Worm (Caenorhabditis elegans): Measurements from ENCODE around the gene ncr-1.
A peak's percentile ranks its signal among the peaks of the same experiment; 100 is the strongest.

The ncr-1 gene

ce11 chrX:4528905-4529304, 40.2 kb upstream of the ncr-1 start:
- peak in 1 of 3 experiments; percentile 3 for TF ChIP-seq dpl-1 (GFP tag; optimal IDR thresholded peaks at IDR 0.05)
- peak; percentile 98 for TF ChIP-seq nhr-85 (tag)
- TF ChIP-seq unc-30 (tag; optimal IDR thresholded peaks at IDR 0.05) = no peak
- TF ChIP-seq snpc-4 (tag; optimal IDR thresholded peaks at IDR 0.05) = no peak
- peak; percentile 68 for TF ChIP-seq nhr-19 (GFP tag; conservative IDR thresholded peaks at IDR 0.05)
- peak; percentile 11 for TF ChIP-seq lir-3 (tag; optimal IDR thresholded peaks at IDR 0.05; ENCODE audit: poor library complexity)
- TF ChIP-seq pqm-1 (tag; optimal IDR thresholded peaks at IDR 0.05) = no peak
- no peak for TF ChIP-seq F16B12.6 (tag; optimal IDR thresholded peaks at IDR 0.05)
- peak; percentile 79 for TF ChIP-seq snu-23 (GFP tag; optimal IDR thresholded peaks at IDR 0.05)
- peak; percentile 83 for TF ChIP-seq unc-130 (tag; optimal IDR thresholded peaks at IDR 0.05)
- no peak for TF ChIP-seq egl-13 (tag; optimal IDR thresholded peaks at IDR 0.05)
- peak; percentile 40 for TF ChIP-seq skn-1 (tag; optimal IDR thresholded peaks at IDR 0.05)
- no peak for TF ChIP-seq sox-4 (tag; optimal IDR thresholded peaks at IDR 0.05)
- no peak for TF ChIP-seq ceh-90 (tag; optimal IDR thresholded peaks at IDR 0.05)
- no peak for TF ChIP-seq zag-1 (tag; optimal IDR thresholded peaks at IDR 0.05)
- no peak for TF ChIP-seq nhr-77 (tag; optimal IDR thresholded peaks at IDR 0.05)
- TF ChIP-seq ceh-82 (tag; optimal IDR thresholded peaks at IDR 0.05) = no peak
- TF ChIP-seq efl-3 (GFP tag; optimal IDR thresholded peaks at IDR 0.05) = no peak
- no peak for TF ChIP-seq mab-9 (GFP tag; IDR thresholded peaks at IDR 0.05)
- TF ChIP-seq hpl-2 (GFP tag; optimal IDR thresholded peaks at IDR 0.05) = peak; percentile 24
- TF ChIP-seq nhr-20 (tag; optimal IDR thresholded peaks at IDR 0.05) = peak; percentile 96
- no peak for TF ChIP-seq efl-1 (optimal IDR thresholded peaks at IDR 0.05)
- peak in 1 of 2 experiments; percentile 68 for TF ChIP-seq efl-1 (GFP tag; optimal IDR thresholded peaks at IDR 0.05 in 1 of 2)
- peak; percentile 60 for TF ChIP-seq nhr-47 (tag; optimal IDR thresholded peaks at IDR 0.05)
- no peak for TF ChIP-seq dsc-1 (tag; optimal IDR thresholded peaks at IDR 0.05)
- no peak for TF ChIP-seq lin-39 (tag; optimal IDR thresholded peaks at IDR 0.05)
- no peak for TF ChIP-seq hlh-17 (GFP tag; optimal IDR thresholded peaks at IDR 0.05; ENCODE audit: borderline replicate concordance)
- no peak for TF ChIP-seq lin-15B (tag; optimal IDR thresholded peaks at IDR 0.05)
- no peak for TF ChIP-seq ztf-11 (tag; optimal IDR thresholded peaks at IDR 0.05)
- peak; percentile 37 for TF ChIP-seq jun-1 (tag; optimal IDR thresholded peaks at IDR 0.05)
- TF ChIP-seq Y116A8C.19 (tag; optimal IDR thresholded peaks at IDR 0.05; ENCODE audit: borderline replicate concordance) = no peak
- no peak for TF ChIP-seq nhr-237 (tag; optimal IDR thresholded peaks at IDR 0.05)
- no peak for TF ChIP-seq nhr-76 (tag; optimal IDR thresholded peaks at IDR 0.05)
- no peak for TF ChIP-seq sup-37 (GFP tag; optimal IDR thresholded peaks at IDR 0.05)
- peak; percentile 18 to 47 for TF ChIP-seq lsy-2 (tag; optimal IDR thresholded peaks at IDR 0.05)
- no peak for TF ChIP-seq nhr-28 (tag; optimal IDR thresholded peaks at IDR 0.05)
- peak; percentile 5 for TF ChIP-seq mep-1 (tag; optimal IDR thresholded peaks at IDR 0.05)
- peak; percentile 3 for TF ChIP-seq lin-13 (GFP tag; optimal IDR thresholded peaks at IDR 0.05)
- no peak for TF ChIP-seq aha-1 (tag; optimal IDR thresholded peaks at IDR 0.05)
- TF ChIP-seq ceh-88 (GFP tag; IDR thresholded peaks at IDR 0.05) = no peak
- TF ChIP-seq zip-4 (GFP tag; optimal IDR thresholded peaks at IDR 0.05) = no peak
- TF ChIP-seq C34B4.2 (tag; optimal IDR thresholded peaks at IDR 0.05) = no peak
- peak; percentile 91 for TF ChIP-seq lin-14 (GFP tag; optimal IDR thresholded peaks at IDR 0.05)
- TF ChIP-seq grh-1 (GFP tag; IDR thresholded peaks at IDR 0.05) = peak; percentile 49; the same call in 1 of the 2 replicates
- peak; percentile 87 for TF ChIP-seq nhr-90 (tag; optimal IDR thresholded peaks at IDR 0.05; ENCODE audit: poor library complexity)
- TF ChIP-seq nhr-84 (tag; optimal IDR thresholded peaks at IDR 0.05) = no peak
- no peak for TF ChIP-seq unc-98 (GFP tag; IDR thresholded peaks at IDR 0.05)
- peak in 1 of 2 experiments; percentile 73 for TF ChIP-seq lin-35 (GFP tag; optimal IDR thresholded peaks at IDR 0.05)
- TF ChIP-seq tbx-2 (tag; optimal IDR thresholded peaks at IDR 0.05) = peak; percentile 74
- peak; percentile 12 for TF ChIP-seq swsn-7 (tag; optimal IDR thresholded peaks at IDR 0.05)
- no peak for TF ChIP-seq ztf-4 (tag; optimal IDR thresholded peaks at IDR 0.05)
- peak; percentile 32 for TF ChIP-seq C16A3.4 (tag; optimal IDR thresholded peaks at IDR 0.05)
- no peak for TF ChIP-seq nhr-11 (tag; optimal IDR thresholded peaks at IDR 0.05)
- peak; percentile 40 to 99 (median 90) for TF ChIP-seq elt-3 (tag; optimal IDR thresholded peaks at IDR 0.05)
